Fruit fly (Drosophila melanogaster) whole organism, pupa: ENCODE data around the gene maca.

Experiments used
- CG13204 ChIP-seq: fragments of 200-800 bp; sonication (Bioruptor generic); optimal IDR thresholded peaks from 2 replicates; lab custom pipeline; 2018; ENCODE audit warnings: missing biosample characterization, mild to moderate bottlenecking, missing genetic modification characterization, moderate library complexity
- CG14655 ChIP-seq: fragments of 200-800 bp; sonication (Bioruptor generic); optimal IDR thresholded peaks from 3 replicates; lab custom pipeline; 2017; ENCODE audit warnings: mild to moderate bottlenecking, missing biosample characterization, missing genetic modification reagents, missing genetic modification characterization
- CG32121 ChIP-seq: fragments of 200-800 bp; sonication (Bioruptor generic); IDR thresholded peaks from 2 replicates; pipeline ENCODE4 v1.3.6; 2022; ENCODE audit warnings: missing biosample characterization, missing genetic modification characterization
- CG34367 ChIP-seq: fragments of 200-800 bp; sonication (Bioruptor generic); optimal IDR thresholded peaks from 2 replicates; lab custom pipeline; 2018; ENCODE audit warnings: missing biosample characterization, mild to moderate bottlenecking, missing genetic modification characterization
- CG8159 ChIP-seq: fragments of 200-800 bp; sonication (Bioruptor generic); optimal IDR thresholded peaks from 3 replicates; lab custom pipeline; 2018; ENCODE audit warnings: missing biosample characterization, mild to moderate bottlenecking, missing genetic modification characterization, moderate library complexity
- CG9948 ChIP-seq: fragments of 200-800 bp; sonication (Bioruptor generic); optimal IDR thresholded peaks from 2 replicates; lab custom pipeline; 2018; ENCODE audit warnings: missing biosample characterization, mild to moderate bottlenecking, missing genetic modification characterization, moderate library complexity
- EcR ChIP-seq: fragments of 200-800 bp; sonication (Bioruptor generic); optimal IDR thresholded peaks from 3 replicates; lab custom pipeline; 2019; ENCODE audit warnings: missing biosample characterization, missing genetic modification characterization, mild to moderate bottlenecking, moderate library complexity, missing genetic modification reagents
- Pif1A ChIP-seq: fragments of 200-800 bp; sonication (Bioruptor generic); optimal IDR thresholded peaks from 3 replicates; lab custom pipeline; 2016; ENCODE audit warnings: missing biosample characterization, missing genetic modification characterization
- gl ChIP-seq: fragments of 200-800 bp; sonication (Bioruptor generic); optimal IDR thresholded peaks from 2 replicates; lab custom pipeline; 2018; ENCODE audit warnings: missing biosample characterization, mild to moderate bottlenecking, missing genetic modification characterization
- rn ChIP-seq: fragments of 200-800 bp; sonication (Bioruptor generic); IDR thresholded peaks from 2 replicates; pipeline ENCODE4 v1.3.6; 2022; ENCODE audit warnings: missing biosample characterization, missing genetic modification characterization

dm6 chr3R:15485296-15485695 lies 9.1 kb upstream of the maca start, which contains the start of gene Trissin:
- no peak for TF ChIP-seq CG9948 (tag; lab: Kevin White, UChicago)
- TF ChIP-seq rn, result no peak
- TF ChIP-seq CG32121 (GFP tag; lab: Robert Waterston, UW), result no peak
- no peak for TF ChIP-seq EcR (GFP tag; lab: Kevin White, UChicago)
- TF ChIP-seq CG8159 (tag; lab: Kevin White, UChicago), result no peak
- TF ChIP-seq gl (tag; lab: Kevin White, UChicago), result no peak
- no peak for TF ChIP-seq CG34367
- no peak for TF ChIP-seq CG14655 (GFP tag; lab: Kevin White, UChicago)
- TF ChIP-seq CG13204 (GFP tag; lab: Kevin White, UChicago), result no peak
- no peak for TF ChIP-seq Pif1A (GFP tag; lab: Kevin White, UChicago)
